Fruit fly (Drosophila melanogaster) whole organism, prepupa: Measurements from ENCODE around the gene CG4408.

Experiments
- CG10631 ChIP-seq: fragments of 200-800 bp; sonication (Bioruptor generic); optimal IDR thresholded peaks from 2 replicates; lab custom pipeline; 2016; ENCODE audit warnings: missing biosample characterization, missing genetic modification characterization
- CG10669 ChIP-seq: fragments of 200-800 bp; sonication (Bioruptor generic); optimal IDR thresholded peaks from 3 replicates; lab custom pipeline; 2018; ENCODE audit warnings: missing biosample characterization, mild to moderate bottlenecking, missing genetic modification characterization, moderate library complexity
- CG11294 ChIP-seq: fragments of 200-800 bp; sonication (Bioruptor generic); IDR thresholded peaks from 2 replicates; pipeline ENCODE4 v1.3.6; 2022; ENCODE audit warnings: missing biosample characterization, missing genetic modification characterization
- CG11762 ChIP-seq: fragments of 200-800 bp; sonication (Bioruptor generic); optimal IDR thresholded peaks from 3 replicates; lab custom pipeline; 2016; ENCODE audit warnings: missing biosample characterization, missing genetic modification characterization; ENCODE audit not compliant: insufficient read depth
- CG11902 ChIP-seq: fragments of 200-800 bp; sonication (Bioruptor generic); optimal IDR thresholded peaks from 3 replicates; lab custom pipeline; 2016; ENCODE audit warnings: missing biosample characterization, missing genetic modification characterization
- CG15336 ChIP-seq: fragments of 200-800 bp; sonication (Bioruptor generic); IDR thresholded peaks from 2 replicates; pipeline ENCODE4 v1.3.6; 2022; ENCODE audit warnings: missing biosample characterization, missing genetic modification characterization
- CG1621 ChIP-seq: fragments of 200-800 bp; sonication (Bioruptor generic); optimal IDR thresholded peaks from 3 replicates; lab custom pipeline; 2018; ENCODE audit warnings: missing biosample characterization, mild to moderate bottlenecking, missing genetic modification characterization
- CG16779 ChIP-seq: fragments of 200-800 bp; sonication (Bioruptor generic); optimal IDR thresholded peaks from 3 replicates; lab custom pipeline; 2017; ENCODE audit warnings: missing biosample characterization, mild to moderate bottlenecking, missing genetic modification characterization
- CG3919 ChIP-seq: fragments of 200-800 bp; sonication (Bioruptor generic); optimal IDR thresholded peaks from 3 replicates; lab custom pipeline; 2016; ENCODE audit warnings: missing biosample characterization, missing genetic modification characterization
- CG4318 ChIP-seq: fragments of 200-800 bp; sonication (Bioruptor generic); optimal IDR thresholded peaks from 3 replicates; lab custom pipeline; 2017; ENCODE audit warnings: missing biosample characterization, mild to moderate bottlenecking, missing genetic modification characterization
- CG6163 ChIP-seq: fragments of 200-800 bp; sonication (Bioruptor generic); IDR thresholded peaks from 3 replicates; pipeline ENCODE4 v1.3.6; 2022; ENCODE audit warnings: missing biosample characterization, missing genetic modification characterization
- CG6276 ChIP-seq: fragments of 200-800 bp; sonication (Bioruptor generic); optimal IDR thresholded peaks from 2 replicates; lab custom pipeline; 2017; ENCODE audit warnings: missing biosample characterization, mild to moderate bottlenecking, missing genetic modification characterization
- CG6808 ChIP-seq: fragments of 200-800 bp; sonication (Bioruptor generic); optimal IDR thresholded peaks from 3 replicates; lab custom pipeline; 2017; ENCODE audit warnings: missing biosample characterization, missing genetic modification characterization, mild to moderate bottlenecking, moderate library complexity, missing genetic modification reagents
- CG6854 ChIP-seq: fragments of 200-800 bp; sonication (Bioruptor generic); optimal IDR thresholded peaks from 2 replicates; lab custom pipeline; 2017; ENCODE audit warnings: missing biosample characterization, mild to moderate bottlenecking, missing genetic modification characterization
- CG7368 ChIP-seq: fragments of 200-800 bp; sonication (Bioruptor generic); optimal IDR thresholded peaks from 3 replicates; lab custom pipeline; 2016; ENCODE audit warnings: missing biosample characterization, missing genetic modification characterization
- Eip75B ChIP-seq: fragments of 200-800 bp; sonication (Bioruptor generic); optimal IDR thresholded peaks from 3 replicates; lab custom pipeline; 2016; ENCODE audit warnings: missing biosample characterization, missing genetic modification characterization
- Eip78C ChIP-seq: fragments of 200-800 bp; sonication (Bioruptor generic); peaks from one replicate; lab custom pipeline; 2016; ENCODE audit warnings: missing biosample characterization, missing genetic modification characterization
- Ets96B ChIP-seq: fragments of 200-800 bp; optimal IDR thresholded peaks from 2 replicates; lab custom pipeline; 2019; ENCODE audit warnings: missing biosample characterization, mild to moderate bottlenecking, missing genetic modification characterization, moderate library complexity
- Gug ChIP-seq: fragments of 200-800 bp; sonication (Bioruptor generic); IDR thresholded peaks from 2 replicates; pipeline ENCODE4 v1.3.6; 2022; ENCODE audit warnings: missing biosample characterization, missing genetic modification characterization
- Hr38 ChIP-seq: sonication (Bioruptor generic); optimal IDR thresholded peaks from 2 replicates; lab custom pipeline; 2016; ENCODE audit warnings: missing biosample characterization, missing genetic modification characterization
- Lpt ChIP-seq: fragments of 200-800 bp; sonication (Bioruptor generic); optimal IDR thresholded peaks from 3 replicates; lab custom pipeline; 2016; ENCODE audit warnings: missing biosample characterization, missing genetic modification characterization
- OdsH ChIP-seq: fragments of 200-800 bp; sonication (Bioruptor generic); optimal IDR thresholded peaks from 3 replicates; lab custom pipeline; 2016; ENCODE audit warnings: missing biosample characterization, missing genetic modification characterization
- Smox ChIP-seq: fragments of 200-800 bp; sonication (Bioruptor generic); optimal IDR thresholded peaks from 3 replicates; lab custom pipeline; 2016; ENCODE audit warnings: missing biosample characterization, missing genetic modification characterization
- Sox102F ChIP-seq: fragments of 200-800 bp; sonication (Bioruptor generic); optimal IDR thresholded peaks from 2 replicates; lab custom pipeline; 2016; ENCODE audit warnings: missing biosample characterization, mild to moderate bottlenecking, missing genetic modification characterization
- Sox15 ChIP-seq: fragments of 200-800 bp; sonication (Bioruptor generic); optimal IDR thresholded peaks from 3 replicates; lab custom pipeline; 2016; ENCODE audit warnings: missing biosample characterization, missing genetic modification characterization
- achi ChIP-seq: fragments of 200-800 bp; sonication (Bioruptor generic); optimal IDR thresholded peaks from 3 replicates; lab custom pipeline; 2016; ENCODE audit warnings: missing biosample characterization, missing genetic modification characterization
- acj6 ChIP-seq: fragments of 200-800 bp; sonication (Bioruptor generic); optimal IDR thresholded peaks from 3 replicates; lab custom pipeline; 2016; ENCODE audit warnings: missing biosample characterization, missing genetic modification characterization
- dac ChIP-seq: fragments of 200-800 bp; sonication (Bioruptor generic); optimal IDR thresholded peaks from 2 replicates; lab custom pipeline; 2017; ENCODE audit warnings: missing biosample characterization, mild to moderate bottlenecking, missing genetic modification characterization
- esn ChIP-seq: fragments of 200-800 bp; sonication (Bioruptor generic); optimal IDR thresholded peaks from 2 replicates; lab custom pipeline; 2016; ENCODE audit warnings: missing biosample characterization, mild to moderate bottlenecking, missing genetic modification characterization, moderate library complexity
- fd59A ChIP-seq: fragments of 200-800 bp; sonication (Bioruptor generic); optimal IDR thresholded peaks from 2 replicates; lab custom pipeline; 2017; ENCODE audit warnings: missing biosample characterization, mild to moderate bottlenecking, missing genetic modification characterization, missing genetic modification reagents
- fd85E ChIP-seq: fragments of 200-800 bp; sonication (Bioruptor generic); optimal IDR thresholded peaks from 3 replicates; lab custom pipeline; 2016; ENCODE audit warnings: missing biosample characterization, missing genetic modification characterization
- fkh ChIP-seq: fragments of 200-800 bp; sonication (Bioruptor generic); optimal IDR thresholded peaks from 3 replicates; lab custom pipeline; 2017; ENCODE audit warnings: missing biosample characterization, mild to moderate bottlenecking, missing genetic modification characterization, moderate library complexity
- lz ChIP-seq: fragments of 200-800 bp; sonication (Bioruptor generic); optimal IDR thresholded peaks from 3 replicates; lab custom pipeline; 2016; ENCODE audit warnings: missing biosample characterization, missing genetic modification characterization
- net ChIP-seq: fragments of 200-800 bp; sonication (Bioruptor generic); optimal IDR thresholded peaks from 3 replicates; lab custom pipeline; 2016; ENCODE audit warnings: missing biosample characterization, missing genetic modification characterization
- spab ChIP-seq: fragments of 200-800 bp; sonication (Bioruptor generic); optimal IDR thresholded peaks from 2 replicates; lab custom pipeline; 2017; ENCODE audit warnings: missing biosample characterization, mild to moderate bottlenecking, missing genetic modification characterization, missing genetic modification reagents
- vri ChIP-seq: fragments of 200-800 bp; sonication (Bioruptor generic); optimal IDR thresholded peaks from 3 replicates; lab custom pipeline; 2016; ENCODE audit warnings: missing biosample characterization, mild to moderate bottlenecking, missing genetic modification characterization

Gene CG4408

DNA sequence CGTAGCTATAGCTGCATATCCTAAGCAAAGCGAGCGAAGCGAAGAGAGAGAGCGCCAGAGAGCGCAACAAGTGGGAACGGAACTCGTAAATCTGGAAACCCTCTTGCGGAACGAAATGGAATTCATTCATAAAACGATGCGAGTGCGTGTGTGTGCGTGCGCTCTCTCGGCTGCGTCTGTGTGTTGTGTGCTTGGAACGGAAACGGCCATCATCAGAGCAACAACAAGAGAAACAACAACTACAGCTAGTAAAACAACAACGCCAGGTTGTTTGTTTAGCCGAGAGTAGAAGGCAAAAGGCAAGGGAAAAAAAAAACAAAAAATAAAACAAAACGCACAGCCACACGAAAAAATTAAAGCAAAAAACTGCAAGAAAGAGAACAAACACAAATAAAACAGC lies 49.0 kb downstream of the CG4408 start (continued):
- TF ChIP-seq Sox102F (GFP tag; lab: Kevin White, UChicago): peak; percentile 34
- TF ChIP-seq CG15336 (GFP tag; lab: Robert Waterston, UW): peak; percentile 56; the same call in 1 of the 2 replicates
- TF ChIP-seq Ets96B (tag; lab: Kevin White, UChicago): peak; percentile 54
- peak; percentile 84 for TF ChIP-seq Eip78C (GFP tag; lab: Kevin White, UChicago)
- TF ChIP-seq Gug (GFP tag; lab: Robert Waterston, UW): no peak
- peak; percentile 19 for TF ChIP-seq fd85E
- peak; percentile 38 for TF ChIP-seq CG1621
- TF ChIP-seq CG7368: peak; percentile 54
- no peak for TF ChIP-seq Sox15 (GFP tag; lab: Kevin White, UChicago)
- peak; percentile 25 for TF ChIP-seq achi
- TF ChIP-seq vri (GFP tag; lab: Kevin White, UChicago): peak; percentile 9
- TF ChIP-seq CG6854 (GFP tag; lab: Kevin White, UChicago): peak; percentile 72
- no peak for TF ChIP-seq CG10631 (GFP tag; lab: Kevin White, UChicago)
- peak; percentile 23 for TF ChIP-seq acj6
- TF ChIP-seq CG6276 (GFP tag; lab: Kevin White, UChicago): peak; percentile 65
- peak; percentile 13 for TF ChIP-seq Eip75B (GFP tag; lab: Kevin White, UChicago)
- TF ChIP-seq CG16779: peak; percentile 69
- peak; percentile 2 for TF ChIP-seq esn (GFP tag; lab: Kevin White, UChicago)
- TF ChIP-seq net (GFP tag; lab: Kevin White, UChicago): peak; percentile 69
- TF ChIP-seq OdsH: peak; percentile 19
- no peak for TF ChIP-seq CG11294 (GFP tag; lab: Robert Waterston, UW)
- TF ChIP-seq CG11902 (GFP tag; lab: Kevin White, UChicago): no peak
- TF ChIP-seq, all 60 proteins: peak for 37

- TF ChIP-seq CG6808 (GFP tag; lab: Kevin White, UChicago) (no peak), Eip75B (GFP tag; lab: Kevin White, UChicago) (no peak), OdsH (no peak), CG6163 (no peak), lz (no peak), CG3919 (GFP tag; lab: Kevin White, UChicago) (no peak), CG10669 (GFP tag; lab: Kevin White, UChicago) (no peak), fkh (GFP tag; lab: Kevin White, UChicago) (no peak), CG11762 (GFP tag; lab: Kevin White, UChicago) (no peak), Eip78C (GFP tag; lab: Kevin White, UChicago) (no peak), spab (GFP tag; lab: Kevin White, UChicago) (no peak), fd59A (no peak), acj6 (no peak), dac (no peak), Lpt (no peak), CG4318 (GFP tag; lab: Kevin White, UChicago) (no peak), fd85E (no peak), Hr38 (GFP tag; lab: Kevin White, UChicago) (no peak), Smox (GFP tag; lab: Kevin White, UChicago) (no peak)
These were observed 50.6 kb downstream of the CG4408 start for dm6 chr3R:23312796-23313195.
